Worm (Caenorhabditis elegans): ENCODE results near the gene T25B9.3.

DNA sequence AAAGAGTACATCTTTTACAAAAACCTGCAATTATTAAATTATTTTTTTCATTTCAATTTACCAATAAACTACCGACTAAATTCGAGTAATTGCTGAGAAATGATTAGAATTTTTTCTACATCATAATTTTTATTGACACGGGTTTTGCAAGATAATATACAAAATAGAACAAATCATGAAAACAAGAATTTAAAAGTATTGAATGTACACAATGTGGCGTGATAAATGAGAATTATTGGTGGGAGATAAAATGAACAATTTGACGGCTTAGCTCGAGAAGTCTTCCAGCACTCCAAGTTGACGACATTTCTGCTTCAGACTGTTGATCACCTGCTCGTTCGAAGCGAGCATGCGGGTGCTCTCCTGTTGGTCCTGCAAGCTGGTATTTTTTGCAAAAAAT, 49.4 kb upstream of the T25B9.3 start, which contains the start of gene R102.4:
- TF ChIP-seq rnt-1 (tag; optimal IDR thresholded peaks at IDR 0.05): no peak
- no peak for TF ChIP-seq lin-11 (tag; optimal IDR thresholded peaks at IDR 0.05)
- TF ChIP-seq pha-2 (tag; optimal IDR thresholded peaks at IDR 0.05): no peak
- TF ChIP-seq pat-9 (tag; optimal IDR thresholded peaks at IDR 0.05): no peak

All from whole organism, late embryonic.